Worm (Caenorhabditis elegans) whole organism, midembryonic: ENCODE data around the gene Y57G11B.2.

Experiments
- flt-1 ChIP-seq: fragments of 200-800 bp; sonication (Bioruptor generic); IDR thresholded peaks from 2 replicates; pipeline ENCODE4 v1.3.6; 2022; ENCODE audit warnings: missing genetic modification characterization, missing compliant biosample characterization
- med-1 ChIP-seq: sonication (generic microtip); optimal IDR thresholded peaks from 2 replicates; lab custom pipeline; 2017; ENCODE audit warnings: missing genetic modification characterization, mild to moderate bottlenecking, missing compliant biosample characterization, antibody characterized with exemption, missing genetic modification reagents; ENCODE audit not compliant: insufficient read depth
- ref-1 ChIP-seq: fragments of 200-800 bp; sonication (Bioruptor generic); conservative IDR thresholded peaks from 2 replicates; pipeline ENCODE4 v1.3.6; 2022; ENCODE audit warnings: missing genetic modification reagents, missing genetic modification characterization, missing compliant biosample characterization
- tab-1 ChIP-seq: fragments of 200-800 bp; sonication (Bioruptor generic); IDR thresholded peaks from 2 replicates; pipeline ENCODE4 v1.3.6; 2022; ENCODE audit warnings: missing genetic modification characterization, missing compliant biosample characterization
- ztf-29 ChIP-seq: fragments of 200-800 bp; sonication (Bioruptor generic); IDR thresholded peaks from 2 replicates; pipeline ENCODE4 v1.3.6; 2022; ENCODE audit warnings: missing genetic modification reagents, missing genetic modification characterization, missing compliant biosample characterization

ce11 chrIV:14587589-14587988 lies 22.4 kb downstream of the Y57G11B.2 start:
- TF ChIP-seq ref-1 (no peak), med-1 (GFP tag; lab: Kevin White, UChicago) (no peak), tab-1 (GFP tag; lab: Robert Waterston, UW) (no peak), ztf-29 (GFP tag; lab: Robert Waterston, UW) (no peak), flt-1 (GFP tag; lab: Robert Waterston, UW) (no peak)
